Fruit fly (Drosophila melanogaster) whole organism, embryonic: ENCODE results near the gene Oatp30B.

ENCODE experiments used
- Ada2b ChIP-seq: fragments of 200-800 bp; sonication (Bioruptor generic); IDR thresholded peaks from 2 replicates; pipeline ENCODE4 v1.3.6; 2022; ENCODE audit warnings: missing biosample characterization, missing genetic modification characterization
- Asciz ChIP-seq: fragments of 200-800 bp; sonication (Bioruptor generic); optimal IDR thresholded peaks from 2 replicates; lab custom pipeline; 2017; ENCODE audit warnings: missing biosample characterization, mild to moderate bottlenecking, missing genetic modification characterization, missing genetic modification reagents
- Awh ChIP-seq: fragments of 200-800 bp; sonication (Bioruptor generic); IDR thresholded peaks from 2 replicates; pipeline ENCODE4, ENCODE4 v1.3.6; 2022; ENCODE audit warnings: missing biosample characterization, missing genetic modification characterization
- BEAF-32 ChIP-seq: fragments of 200-800 bp; sonication (Bioruptor generic); optimal IDR thresholded peaks from 3 replicates; lab custom pipeline; 2017; ENCODE audit warnings: missing biosample characterization, missing genetic modification characterization, mild to moderate bottlenecking, moderate library complexity, missing genetic modification reagents
- C15 ChIP-seq: fragments of 200-800 bp; sonication (Bioruptor generic); IDR thresholded peaks from 3 replicates; pipeline ENCODE4 v1.3.6; 2022; ENCODE audit warnings: missing biosample characterization, missing genetic modification characterization
- CG10209 ChIP-seq: fragments of 200-800 bp; sonication (Bioruptor generic); optimal IDR thresholded peaks from 3 replicates; lab custom pipeline; 2017; ENCODE audit warnings: missing biosample characterization, mild to moderate bottlenecking, missing genetic modification characterization, missing genetic modification reagents
- CG10543 ChIP-seq: fragments of 200-800 bp; sonication (Bioruptor generic); optimal IDR thresholded peaks from 3 replicates; lab custom pipeline; 2017; ENCODE audit warnings: missing biosample characterization, mild to moderate bottlenecking, missing genetic modification characterization, moderate library complexity
- CG11695 ChIP-seq: fragments of 200-800 bp; sonication (Bioruptor generic); IDR thresholded peaks from 3 replicates; pipeline ENCODE4 v1.3.6; 2022; ENCODE audit warnings: missing biosample characterization, missing genetic modification characterization
- CG11723 ChIP-seq: fragments of 200-800 bp; sonication (Bioruptor generic); optimal IDR thresholded peaks from 2 replicates; lab custom pipeline; 2017; ENCODE audit warnings: missing biosample characterization, mild to moderate bottlenecking, missing genetic modification characterization
- CG12104 ChIP-seq: fragments of 200-800 bp; sonication (Bioruptor generic); optimal IDR thresholded peaks from 3 replicates; lab custom pipeline; 2016; ENCODE audit warnings: missing biosample characterization, missing genetic modification characterization
- CG13424 ChIP-seq: fragments of 200-800 bp; sonication (Bioruptor generic); optimal IDR thresholded peaks from 2 replicates; lab custom pipeline; 2019; ENCODE audit warnings: missing biosample characterization, mild to moderate bottlenecking, missing genetic modification characterization, moderate library complexity
- CG13775 ChIP-seq: fragments of 200-800 bp; sonication (Bioruptor generic); optimal IDR thresholded peaks from 3 replicates; lab custom pipeline; 2017; ENCODE audit warnings: missing biosample characterization, mild to moderate bottlenecking, missing genetic modification characterization
- CG17361 ChIP-seq: fragments of 200-800 bp; sonication (Bioruptor generic); IDR thresholded peaks from 3 replicates; pipeline ENCODE4 v1.3.6; 2022; ENCODE audit warnings: missing biosample characterization, missing genetic modification characterization
- CG2202 ChIP-seq: fragments of 200-800 bp; sonication (Bioruptor generic); optimal IDR thresholded peaks from 2 replicates; lab custom pipeline; 2018; ENCODE audit warnings: missing biosample characterization, mild to moderate bottlenecking, missing genetic modification characterization
- CG2875 ChIP-seq: fragments of 200-800 bp; sonication (Bioruptor generic); optimal IDR thresholded peaks from 2 replicates; lab custom pipeline; 2017; ENCODE audit warnings: missing biosample characterization, mild to moderate bottlenecking, missing genetic modification characterization, missing genetic modification reagents
- CG3163 ChIP-seq: fragments of 200-800 bp; sonication (Bioruptor generic); optimal IDR thresholded peaks from 3 replicates; lab custom pipeline; 2016; ENCODE audit warnings: missing biosample characterization, missing genetic modification characterization
- CG33213 ChIP-seq: fragments of 200-800 bp; sonication (Bioruptor generic); optimal IDR thresholded peaks from 3 replicates; lab custom pipeline; 2016; ENCODE audit warnings: missing biosample characterization, missing genetic modification characterization
- CG6654 ChIP-seq: fragments of 200-800 bp; sonication (Bioruptor generic); optimal IDR thresholded peaks from 2 replicates; lab custom pipeline; 2017; ENCODE audit warnings: missing biosample characterization, mild to moderate bottlenecking, missing genetic modification characterization
- CG6683 ChIP-seq: fragments of 200-800 bp; sonication (Bioruptor generic); optimal IDR thresholded peaks from 2 replicates; lab custom pipeline; 2017; ENCODE audit warnings: missing biosample characterization, mild to moderate bottlenecking, missing genetic modification characterization, missing genetic modification reagents
- CG7963 ChIP-seq: fragments of 200-800 bp; sonication (Bioruptor generic); IDR thresholded peaks from 3 replicates; pipeline ENCODE4 v1.3.6; 2022; ENCODE audit warnings: missing biosample characterization, missing genetic modification characterization; ENCODE audit not compliant: partially characterized antibody
- CG8388 ChIP-seq: fragments of 200-800 bp; sonication (Bioruptor generic); optimal IDR thresholded peaks from 2 replicates; lab custom pipeline; 2019; ENCODE audit warnings: missing biosample characterization, mild to moderate bottlenecking, missing genetic modification characterization, moderate library complexity
- D19B ChIP-seq: fragments of 200-800 bp; sonication (Bioruptor generic); optimal IDR thresholded peaks from 2 replicates; lab custom pipeline; 2017; ENCODE audit warnings: missing biosample characterization, mild to moderate bottlenecking, missing genetic modification characterization
- Mad ChIP-seq: fragments of 200-800 bp; sonication (Bioruptor generic); optimal IDR thresholded peaks from 2 replicates; lab custom pipeline; 2016; ENCODE audit warnings: missing biosample characterization, missing genetic modification characterization
- Nf-YA ChIP-seq: fragments of 200-800 bp; sonication (Bioruptor generic); IDR thresholded peaks from 2 replicates; pipeline ENCODE4 v1.3.6; 2022; ENCODE audit warnings: missing biosample characterization, missing genetic modification characterization
- TFAM ChIP-seq: fragments of 200-800 bp; sonication (Bioruptor generic); optimal IDR thresholded peaks from 2 replicates; lab custom pipeline; 2017; ENCODE audit warnings: missing biosample characterization, missing genetic modification characterization, inconsistent platforms
- Tbp ChIP-seq: fragments of >200 bp; optimal IDR thresholded peaks from 2 replicates; lab custom pipeline; 2018; ENCODE audit warnings: missing biosample characterization, missing genetic modification characterization
- amos ChIP-seq: fragments of 200-800 bp; sonication (Bioruptor generic); IDR thresholded peaks from 2 replicates; pipeline ENCODE4 v1.3.6; 2022; ENCODE audit warnings: missing biosample characterization, missing genetic modification characterization; ENCODE audit not compliant: partially characterized antibody
- chn ChIP-seq: fragments of 200-800 bp; sonication (Bioruptor generic); optimal IDR thresholded peaks from 2 replicates; lab custom pipeline; 2016; ENCODE audit warnings: missing biosample characterization, missing genetic modification characterization
- corto ChIP-seq: fragments of 200-800 bp; sonication (Bioruptor generic); optimal IDR thresholded peaks from 2 replicates; lab custom pipeline; 2016; ENCODE audit warnings: missing biosample characterization, mild to moderate bottlenecking, missing genetic modification characterization, moderate library complexity
- dm ChIP-seq: fragments of 200-800 bp; sonication (Bioruptor generic); optimal IDR thresholded peaks from 3 replicates; lab custom pipeline; 2016; ENCODE audit warnings: missing biosample characterization, missing genetic modification characterization
- emc ChIP-seq: fragments of 200-800 bp; sonication (Bioruptor generic); optimal IDR thresholded peaks from 2 replicates; lab custom pipeline; 2016; ENCODE audit warnings: missing biosample characterization, missing genetic modification characterization
- gce ChIP-seq: fragments of 200-800 bp; sonication (Bioruptor generic); IDR thresholded peaks from 3 replicates; pipeline ENCODE4 v1.3.6; 2022; ENCODE audit warnings: missing biosample characterization, missing genetic modification characterization
- gfzf ChIP-seq: fragments of 200-800 bp; sonication (Bioruptor generic); optimal IDR thresholded peaks from 2 replicates; lab custom pipeline; 2016; ENCODE audit warnings: missing biosample characterization, mild to moderate bottlenecking, missing genetic modification characterization, moderate library complexity
- gsb-n ChIP-seq: fragments of 200-800 bp; sonication (Bioruptor generic); optimal IDR thresholded peaks from 3 replicates; lab custom pipeline; 2018; ENCODE audit warnings: missing biosample characterization, mild to moderate bottlenecking, missing genetic modification characterization
- hbn ChIP-seq: fragments of 200-800 bp; sonication (Bioruptor generic); IDR thresholded peaks from 2 replicates; pipeline ENCODE4 v1.3.6; 2022; ENCODE audit warnings: missing biosample characterization, missing genetic modification characterization; ENCODE audit not compliant: partially characterized antibody
- insv ChIP-seq, 2 experiments: fragments of 200-800 bp; sonication (Bioruptor generic); optimal IDR thresholded peaks; 3 replicates each; lab custom pipeline; 2016 to 2018; ENCODE audit warnings: missing biosample characterization in 2 of 2, missing genetic modification characterization in 2 of 2
- lola ChIP-seq, 3 experiments: fragments of >200 bp in 2 of 3; fragments of 200-800 bp in 1 of 3; sonication (Bioruptor generic) in 1 of 3; optimal IDR thresholded peaks; 2 replicates each; lab custom pipeline; 2017 to 2019; ENCODE audit warnings: missing biosample characterization in 3 of 3, missing genetic modification characterization in 3 of 3, mild to moderate bottlenecking in 1 of 3, moderate library complexity in 1 of 3
- otp ChIP-seq: fragments of 200-800 bp; sonication (Bioruptor generic); IDR thresholded peaks from 3 replicates; pipeline ENCODE4, ENCODE4 v1.3.6; 2022; ENCODE audit warnings: missing biosample characterization, missing genetic modification characterization
- run ChIP-seq: fragments of 200-800 bp; sonication (Bioruptor generic); optimal IDR thresholded peaks from 3 replicates; lab custom pipeline; 2018; ENCODE audit warnings: missing biosample characterization, mild to moderate bottlenecking, missing genetic modification characterization
- schlank ChIP-seq: fragments of 200-800 bp; sonication (Bioruptor generic); optimal IDR thresholded peaks from 2 replicates; lab custom pipeline; 2018; ENCODE audit warnings: missing biosample characterization, mild to moderate bottlenecking, missing genetic modification characterization
- sens-2 ChIP-seq: fragments of 200-800 bp; sonication (Bioruptor generic); IDR thresholded peaks from 2 replicates; pipeline ENCODE4 v1.3.6; 2022; ENCODE audit warnings: missing biosample characterization, missing genetic modification characterization
- shn ChIP-seq: fragments of 200-800 bp; sonication (Bioruptor generic); optimal IDR thresholded peaks from 3 replicates; lab custom pipeline; 2016; ENCODE audit warnings: missing biosample characterization, missing genetic modification characterization
- sr ChIP-seq: fragments of 200-800 bp; sonication (Bioruptor generic); IDR thresholded peaks from 3 replicates; pipeline ENCODE4 v1.3.6; 2022; ENCODE audit warnings: missing biosample characterization, missing genetic modification characterization
- toy ChIP-seq: fragments of 200-800 bp; sonication (Bioruptor generic); IDR thresholded peaks from 2 replicates; pipeline ENCODE4 v1.3.6; 2022; ENCODE audit warnings: missing biosample characterization, missing genetic modification characterization
- twi ChIP-seq: fragments of 200-800 bp; optimal IDR thresholded peaks from 2 replicates; lab custom pipeline; 2019; ENCODE audit warnings: missing biosample characterization, mild to moderate bottlenecking, missing genetic modification characterization, moderate library complexity
- tx ChIP-seq: fragments of 200-800 bp; sonication (Bioruptor generic); optimal IDR thresholded peaks from 2 replicates; lab custom pipeline; 2016; ENCODE audit warnings: missing biosample characterization, missing genetic modification characterization
- vfl ChIP-seq: fragments of 200-800 bp; sonication (Bioruptor generic); optimal IDR thresholded peaks from 2 replicates; lab custom pipeline; 2016; ENCODE audit warnings: missing biosample characterization, missing genetic modification characterization
- vvl ChIP-seq: fragments of 200-800 bp; sonication (Bioruptor generic); IDR thresholded peaks from 2 replicates; pipeline ENCODE4 v1.3.6; 2022; ENCODE audit warnings: missing biosample characterization, missing genetic modification characterization
- z ChIP-seq: fragments of 200-800 bp; sonication (Bioruptor generic); IDR thresholded peaks from 3 replicates; pipeline ENCODE4 v1.3.6; 2022; ENCODE audit warnings: missing biosample characterization, missing genetic modification characterization
- zfh1 ChIP-seq: fragments of 200-800 bp; sonication (Bioruptor generic); IDR thresholded peaks from 3 replicates; pipeline ENCODE4 v1.3.6; 2022; ENCODE audit warnings: missing biosample characterization, missing genetic modification characterization

Gene Oatp30B

DNA sequence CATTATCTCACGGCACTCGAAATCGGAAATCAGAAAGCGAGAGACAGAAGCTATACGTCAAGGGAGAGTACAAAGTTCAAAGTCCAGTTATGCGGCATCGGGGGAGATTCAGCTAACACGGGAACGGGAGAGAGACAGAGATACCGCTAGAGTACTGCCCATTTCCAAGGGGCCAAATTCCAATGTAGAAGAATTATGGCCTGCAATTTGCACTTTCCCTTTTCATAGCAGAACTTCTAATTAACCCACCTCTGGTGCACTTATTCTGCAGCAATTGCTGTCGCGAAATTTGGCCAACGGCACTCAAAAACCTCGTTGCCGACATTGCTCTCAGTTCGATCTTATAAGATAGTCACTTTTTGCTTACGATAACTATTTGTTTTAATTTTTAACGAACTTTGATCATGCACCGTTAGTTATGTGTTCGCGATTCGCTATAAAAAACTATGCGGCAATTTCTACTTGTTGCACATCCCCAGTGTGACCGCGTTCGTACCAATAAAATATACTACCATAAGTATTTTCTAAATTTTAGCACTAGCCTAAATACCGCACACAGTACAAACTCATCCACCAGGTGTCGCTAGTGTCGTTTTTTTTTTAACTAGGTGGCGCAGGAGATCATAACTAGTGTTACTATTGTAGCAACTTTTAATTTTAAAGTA lies 55.4 kb downstream of the Oatp30B start, which contains the start of gene Mtpalpha (continued):
- TF ChIP-seq amos, result no peak
- TF ChIP-seq TFAM (GFP tag; lab: Kevin White, UChicago), result no peak
- TF ChIP-seq chn (GFP tag; lab: Kevin White, UChicago), result no peak
- no peak for TF ChIP-seq CG10543
- TF ChIP-seq sr (GFP tag; lab: Robert Waterston, UW), result no peak
- TF ChIP-seq Asciz, result no peak
- TF ChIP-seq zfh1 (GFP tag; lab: Robert Waterston, UW), result no peak
- no peak for TF ChIP-seq D19B
- no peak for TF ChIP-seq CG12104 (GFP tag; lab: Kevin White, UChicago)
- no peak for TF ChIP-seq gsb-n (tag; lab: Kevin White, UChicago)
- TF ChIP-seq lola (GFP tag; optimal IDR thresholded peaks at IDR 0.05; lab: Kevin White, UChicago), result no peak
- TF ChIP-seq vvl (GFP tag; lab: Robert Waterston, UW), result peak; percentile 63
- no peak for TF ChIP-seq hbn (GFP tag; lab: Robert Waterston, UW)
- TF ChIP-seq shn (GFP tag; lab: Kevin White, UChicago), result no peak
- no peak for TF ChIP-seq emc (GFP tag; lab: Kevin White, UChicago)
- no peak for TF ChIP-seq CG6654 (GFP tag; lab: Kevin White, UChicago)
- TF ChIP-seq CG2202, result no peak
- TF ChIP-seq CG2875 (GFP tag; lab: Kevin White, UChicago), result no peak
- no peak for TF ChIP-seq run (tag; lab: Kevin White, UChicago)
- TF ChIP-seq CG3163 (GFP tag; lab: Kevin White, UChicago), result peak; percentile 1
- TF ChIP-seq insv (GFP tag; optimal IDR thresholded peaks at IDR 0.05; lab: Kevin White, UChicago), result peak in 1 of 2 experiments; percentile 41
- TF ChIP-seq schlank (tag; lab: Kevin White, UChicago), result no peak
- TF ChIP-seq CG10209 (GFP tag; lab: Kevin White, UChicago), result peak; percentile 32
- peak; percentile 28 for TF ChIP-seq BEAF-32 (GFP tag; lab: Kevin White, UChicago)
- TF ChIP-seq sens-2 (GFP tag; lab: Robert Waterston, UW), result no peak
- no peak for TF ChIP-seq CG11723 (GFP tag; lab: Kevin White, UChicago)
- TF ChIP-seq z, result no peak
- TF ChIP-seq gce (GFP tag; lab: Robert Waterston, UW), result no peak
- TF ChIP-seq toy (GFP tag; lab: Robert Waterston, UW), result no peak
- TF ChIP-seq CG33213 (GFP tag; lab: Kevin White, UChicago), result peak; percentile 76
- no peak for TF ChIP-seq CG6683 (GFP tag; lab: Kevin White, UChicago)
- TF ChIP-seq dm (GFP tag; lab: Kevin White, UChicago), result no peak
- peak; percentile 48 for TF ChIP-seq CG13424 (tag; lab: Kevin White, UChicago)
- TF ChIP-seq CG8388 (GFP tag; lab: Kevin White, UChicago), result no peak
- TF ChIP-seq vfl (GFP tag; lab: Kevin White, UChicago), result no peak
- TF ChIP-seq CG11695 (GFP tag; lab: Robert Waterston, UW), result no peak
- TF ChIP-seq Nf-YA (GFP tag; lab: Robert Waterston, UW), result no peak
- TF ChIP-seq CG17361 (GFP tag; lab: Robert Waterston, UW), result 0 out of 3 replicates have a peak, but pooled peaks have one; percentile 49
- no peak for TF ChIP-seq Tbp (GFP tag; lab: Kevin White, UChicago)
- no peak for TF ChIP-seq Awh
- TF ChIP-seq gfzf (GFP tag; lab: Kevin White, UChicago), result peak; percentile 93
- TF ChIP-seq C15, result no peak; the same call in 2 of the 3 replicates
- no peak for TF ChIP-seq corto (GFP tag; lab: Kevin White, UChicago)
- no peak for TF ChIP-seq twi (tag; lab: Kevin White, UChicago)
- TF ChIP-seq Mad (GFP tag; lab: Kevin White, UChicago), result no peak
- TF ChIP-seq tx (GFP tag; lab: Kevin White, UChicago), result no peak
- no peak for TF ChIP-seq CG13775
- TF ChIP-seq CG7963 (GFP tag; lab: Robert Waterston, UW), result no peak
- TF ChIP-seq otp (GFP tag; lab: Robert Waterston, UW), result no peak
- no peak for TF ChIP-seq Ada2b (GFP tag; lab: Robert Waterston, UW)
